Fruit fly (Drosophila melanogaster): ENCODE data around the gene RpL3.

The RpL3 gene

dm6 chr3R:11209801-11210402 lies 11.8 kb upstream of the RpL3 start, which contains the start of the genes SdhC and Tctp (continued):
- TF ChIP-seq dpn (GFP tag; optimal IDR thresholded peaks at IDR 0.05) (peak; percentile 32 to 36), CG4360 (GFP tag; IDR thresholded peaks at IDR 0.05) (no peak), luna (GFP tag; optimal IDR thresholded peaks at IDR 0.05) (no peak), Hmx (GFP tag; optimal IDR thresholded peaks at IDR 0.05) (peak; percentile 17), Adf1 (GFP tag; IDR thresholded peaks at IDR 0.05) (no peak), CG18619 (GFP tag; optimal IDR thresholded peaks at IDR 0.05) (peak; percentile 20), CG10147 (GFP tag; optimal IDR thresholded peaks at IDR 0.05) (peak; percentile 6), cad (GFP tag; optimal IDR thresholded peaks at IDR 0.05) (no peak), CG1603 (tag; optimal IDR thresholded peaks at IDR 0.05) (peak; percentile 36), CG12155 (GFP tag; optimal IDR thresholded peaks at IDR 0.05) (peak; percentile 97), eve (GFP tag; optimal IDR thresholded peaks at IDR 0.05) (no peak), CG5953 (GFP tag; IDR thresholded peaks at IDR 0.05) (0 out of 2 replicates have a peak, but pooled peaks have one; percentile 31), CG10462 (GFP tag; optimal IDR thresholded peaks at IDR 0.05) (peak; percentile 39), ERR (GFP tag; optimal IDR thresholded peaks at IDR 0.05) (no peak), vfl (GFP tag; optimal IDR thresholded peaks at IDR 0.05) (no peak), CHES-1-like (GFP tag; optimal IDR thresholded peaks at IDR 0.05) (peak; percentile 10), ap (GFP tag; IDR thresholded peaks at IDR 0.05) (no peak), z (GFP tag; IDR thresholded peaks at IDR 0.05) (no peak), Fer3 (tag; optimal IDR thresholded peaks at IDR 0.05) (peak; percentile 40), YL-1 (GFP tag; optimal IDR thresholded peaks at IDR 0.05) (peak; percentile 90), ranshi (GFP tag; IDR thresholded peaks at IDR 0.05) (0 out of 2 replicates have a peak, but pooled peaks have one; percentile 23), CG42726 (GFP tag; IDR thresholded peaks at IDR 0.05; ENCODE audit: partially characterized antibody) (peak; percentile 57; the same call in 1 of the 2 replicates), D19B (GFP tag; optimal IDR thresholded peaks at IDR 0.05) (peak; percentile 15), Vsx1 (GFP tag; optimal IDR thresholded peaks at IDR 0.05) (peak; percentile 24), pb (GFP tag; optimal IDR thresholded peaks at IDR 0.05) (peak; percentile 18), CG9797 (GFP tag; optimal IDR thresholded peaks at IDR 0.05) (peak; percentile 67), CG43689 (GFP tag; IDR thresholded peaks at IDR 0.05) (no peak), Mad (GFP tag; optimal IDR thresholded peaks at IDR 0.05) (peak; percentile 20), croc (GFP tag; conservative IDR thresholded peaks at IDR 0.05) (no peak), Atf3 (GFP tag; optimal IDR thresholded peaks at IDR 0.05) (no peak), schlank (tag; optimal IDR thresholded peaks at IDR 0.05) (no peak), CG8281 (tag; optimal IDR thresholded peaks at IDR 0.05) (no peak), CG11085 (GFP tag; IDR thresholded peaks at IDR 0.05) (no peak), Gsc (GFP tag; IDR thresholded peaks at IDR 0.05) (no peak), CG14860 (GFP tag; IDR thresholded peaks at IDR 0.05; ENCODE audit: partially characterized antibody) (no peak), Scr (GFP tag; IDR thresholded peaks at IDR 0.05; ENCODE audit: partially characterized antibody) (peak; percentile 64), CG33213 (GFP tag; optimal IDR thresholded peaks at IDR 0.05) (peak; percentile 19), chinmo (GFP tag; IDR thresholded peaks at IDR 0.05; ENCODE audit: partially characterized antibody) (no peak), CG31441 (GFP tag; IDR thresholded peaks at IDR 0.05) (peak; percentile 59; the same call in 1 of the 2 replicates), ara (GFP tag; IDR thresholded peaks at IDR 0.05) (no peak), Nf-YB (GFP tag; optimal IDR thresholded peaks at IDR 0.05) (peak; percentile 16), stwl (tag; optimal IDR thresholded peaks at IDR 0.05) (peak; percentile 62), CG10979 (tag; optimal IDR thresholded peaks at IDR 0.05) (peak; percentile 23), Deaf1 (tag; optimal IDR thresholded peaks at IDR 0.05) (no peak), ken (GFP tag; IDR thresholded peaks at IDR 0.05) (no peak), CG7928 (GFP tag; optimal IDR thresholded peaks at IDR 0.05) (no peak), aop (GFP tag; IDR thresholded peaks at IDR 0.05) (no peak), ttk (GFP tag; IDR thresholded peaks at IDR 0.05) (no peak), trem (tag; optimal IDR thresholded peaks at IDR 0.05) (peak; percentile 100), Sin3A (optimal IDR thresholded peaks at IDR 0.05) (peak; percentile 74), CG1792 (GFP tag; optimal IDR thresholded peaks at IDR 0.05) (no peak)
